Worm (Caenorhabditis elegans) whole organism, young adult: ENCODE measurements around the gene mog-5.

ENCODE experiments used
- B0035.1 ChIP-seq: sonication (generic microtip); optimal IDR thresholded peaks from 2 replicates; lab custom pipeline; 2016; ENCODE audit warnings: missing genetic modification characterization, mild to moderate bottlenecking, missing compliant biosample characterization, missing genotype, missing genetic modification reagents
- F55B11.4 ChIP-seq: sonication (generic microtip); optimal IDR thresholded peaks from 2 replicates; lab custom pipeline; 2016; ENCODE audit warnings: missing compliant biosample characterization, missing genetic modification characterization, borderline replicate concordance; ENCODE audit not compliant: insufficient read depth
- K12H6.12 ChIP-seq: fragments of 200-800 bp; sonication (Bioruptor generic); optimal IDR thresholded peaks from 2 replicates; lab custom pipeline; 2018; ENCODE audit warnings: mild to moderate bottlenecking, missing genetic modification characterization, missing compliant biosample characterization
- T26A5.8 ChIP-seq: sonication (generic microtip); optimal IDR thresholded peaks from 2 replicates; lab custom pipeline; 2016; ENCODE audit warnings: missing genetic modification characterization, missing compliant biosample characterization
- Y95B8A.8 ChIP-seq: fragments of 200-800 bp; sonication (Bioruptor generic); IDR thresholded peaks from 2 replicates; pipeline ENCODE4 v1.3.6; 2022; ENCODE audit warnings: missing genetic modification reagents, missing genetic modification characterization, missing compliant biosample characterization
- ama-1 ChIP-seq, 3 experiments: fragments of 150-350 bp in 1 of 3; sonication (generic microtip) in 2 of 3; optimal IDR thresholded peaks; 2 replicates each; lab custom pipeline; 2014 to 2018; ENCODE audit warnings: missing biosample characterization in 2 of 3, missing genetic modification characterization in 2 of 3, missing genetic modification reagents in 2 of 3
- ceh-58 ChIP-seq: fragments of 200-800 bp; sonication (Bioruptor generic); IDR thresholded peaks from 2 replicates; pipeline ENCODE4 v1.3.6; 2022; ENCODE audit warnings: missing genetic modification characterization, missing compliant biosample characterization
- dpl-1 ChIP-seq: fragments of 150-350 bp; optimal IDR thresholded peaks from 2 replicates; lab custom pipeline; 2014; ENCODE audit warnings: missing biosample characterization, missing genetic modification reagents, missing genetic modification characterization
- efl-1 ChIP-seq: fragments of 150-350 bp; optimal IDR thresholded peaks from 2 replicates; lab custom pipeline; 2014; ENCODE audit warnings: missing biosample characterization, missing genetic modification reagents, missing genetic modification characterization
- let-526 ChIP-seq: fragments of 200-800 bp; sonication (Bioruptor generic); IDR thresholded peaks from 2 replicates; pipeline ENCODE4 v1.3.6; 2022; ENCODE audit warnings: missing genetic modification reagents, missing genetic modification characterization, missing compliant biosample characterization
- lin-35 ChIP-seq, 3 experiments: fragments of 150-350 bp in 2 of 3; sonication (generic microtip) in 1 of 3; optimal IDR thresholded peaks; 2 replicates each; lab custom pipeline; 2014 to 2018; ENCODE audit warnings: missing biosample characterization in 3 of 3, missing genetic modification characterization in 3 of 3, missing genetic modification reagents in 3 of 3
- sea-2 ChIP-seq: fragments of 200-800 bp; sonication (Bioruptor generic); IDR thresholded peaks from 2 replicates; pipeline ENCODE4 v1.3.6; 2022; ENCODE audit warnings: missing genetic modification characterization, missing compliant biosample characterization
- zfh-2 ChIP-seq: fragments of 200-800 bp; sonication (Bioruptor generic); conservative IDR thresholded peaks from 2 replicates; pipeline ENCODE4 v1.3.6; 2022; ENCODE audit warnings: missing genetic modification reagents, missing genetic modification characterization, missing compliant biosample characterization

- TF ChIP-seq sea-2 (GFP tag; lab: Robert Waterston, UW) (no peak), ceh-58 (GFP tag; lab: Robert Waterston, UW) (no peak), let-526 (GFP tag; lab: Robert Waterston, UW) (no peak), T26A5.8 (no peak), zfh-2 (GFP tag; lab: Robert Waterston, UW) (peak; percentile 40; the same call in 1 of the 2 replicates), ama-1 (optimal IDR thresholded peaks at IDR 0.05; lab: Kevin White, UChicago) (peak; percentile 79), ama-1 (GFP tag; optimal IDR thresholded peaks at IDR 0.05; lab: Kevin White, UChicago) (no peak), K12H6.12 (tag; lab: Kevin White, UChicago) (peak; percentile 40), Y95B8A.8 (GFP tag; lab: Robert Waterston, UW) (peak; percentile 88), B0035.1 (tag; lab: Kevin White, UChicago) (peak; percentile 28), lin-35 (GFP tag; optimal IDR thresholded peaks at IDR 0.05; lab: Kevin White, UChicago) (peak in 1 of 3 experiments; percentile 47), efl-1 (peak; percentile 63), dpl-1 (GFP tag; lab: Kevin White, UChicago) (no peak), F55B11.4 (tag; lab: Kevin White, UChicago) (no peak)
These were observed 19.7 kb upstream of the mog-5 start, which contains the start of gene pkc-3 for ce11 chrII:5379614-5380077.
